Fruit fly (Drosophila melanogaster) whole organism, embryonic: ENCODE measurements around the gene CG15024.

Experiments
- Blimp-1 ChIP-seq: fragments of 200-800 bp; sonication (Bioruptor generic); optimal IDR thresholded peaks from 3 replicates; lab custom pipeline; 2018; ENCODE audit warnings: missing biosample characterization, missing genetic modification characterization, mild to moderate bottlenecking, moderate library complexity, missing genetic modification reagents
- C15 ChIP-seq: fragments of 200-800 bp; sonication (Bioruptor generic); IDR thresholded peaks from 3 replicates; pipeline ENCODE4 v1.3.6; 2022; ENCODE audit warnings: missing biosample characterization, missing genetic modification characterization
- CG10209 ChIP-seq: fragments of 200-800 bp; sonication (Bioruptor generic); optimal IDR thresholded peaks from 3 replicates; lab custom pipeline; 2017; ENCODE audit warnings: missing biosample characterization, mild to moderate bottlenecking, missing genetic modification characterization, missing genetic modification reagents
- CG12104 ChIP-seq: fragments of 200-800 bp; sonication (Bioruptor generic); optimal IDR thresholded peaks from 3 replicates; lab custom pipeline; 2016; ENCODE audit warnings: missing biosample characterization, missing genetic modification characterization
- CG12391 ChIP-seq: fragments of 200-800 bp; sonication (Bioruptor generic); optimal IDR thresholded peaks from 3 replicates; lab custom pipeline; 2018; ENCODE audit warnings: missing biosample characterization, mild to moderate bottlenecking, missing genetic modification characterization, moderate library complexity
- CG12942 ChIP-seq: fragments of 200-800 bp; sonication (Bioruptor generic); optimal IDR thresholded peaks from 3 replicates; lab custom pipeline; 2016; ENCODE audit warnings: missing biosample characterization, missing genetic modification characterization
- CG13296 ChIP-seq: fragments of 200-800 bp; sonication (Bioruptor generic); optimal IDR thresholded peaks from 3 replicates; lab custom pipeline; 2018; ENCODE audit warnings: missing biosample characterization, mild to moderate bottlenecking, missing genetic modification characterization
- CG14014 ChIP-seq: fragments of 200-800 bp; sonication (Bioruptor generic); IDR thresholded peaks from 2 replicates; pipeline ENCODE4 v1.3.6; 2022; ENCODE audit warnings: missing biosample characterization, missing genetic modification characterization
- CG15696 ChIP-seq: fragments of 200-800 bp; sonication (Bioruptor generic); optimal IDR thresholded peaks from 2 replicates; lab custom pipeline; 2019; ENCODE audit warnings: missing biosample characterization, mild to moderate bottlenecking, missing genetic modification characterization, moderate library complexity
- CG30020 ChIP-seq: fragments of 200-800 bp; optimal IDR thresholded peaks from 2 replicates; lab custom pipeline; 2019; ENCODE audit warnings: missing biosample characterization, mild to moderate bottlenecking, missing genetic modification characterization, moderate library complexity
- CG34224 ChIP-seq: fragments of 200-800 bp; sonication (Bioruptor generic); IDR thresholded peaks from 3 replicates; pipeline ENCODE4 v1.3.6; 2022; ENCODE audit warnings: missing biosample characterization, missing genetic modification characterization; ENCODE audit not compliant: partially characterized antibody
- CG34422 ChIP-seq: fragments of 200-800 bp; sonication (Bioruptor generic); IDR thresholded peaks from 3 replicates; pipeline ENCODE4 v1.3.6; 2022; ENCODE audit warnings: missing biosample characterization, missing genetic modification characterization
- CG4854 ChIP-seq: fragments of 200-800 bp; sonication (Bioruptor generic); optimal IDR thresholded peaks from 2 replicates; lab custom pipeline; 2016; ENCODE audit warnings: missing biosample characterization, missing genetic modification characterization, inconsistent platforms
- CG6272 ChIP-seq: fragments of 200-800 bp; sonication (Bioruptor generic); IDR thresholded peaks from 2 replicates; pipeline ENCODE4 v1.3.6; 2022; ENCODE audit warnings: missing biosample characterization, missing genetic modification characterization
- CG9817 ChIP-seq: fragments of 200-800 bp; sonication (Bioruptor generic); optimal IDR thresholded peaks from 2 replicates; lab custom pipeline; 2018; ENCODE audit warnings: missing biosample characterization, mild to moderate bottlenecking, missing genetic modification characterization, moderate library complexity
- Chrac-16 ChIP-seq: fragments of 200-800 bp; sonication (Bioruptor generic); optimal IDR thresholded peaks from 3 replicates; lab custom pipeline; 2016; ENCODE audit warnings: missing biosample characterization, missing genetic modification characterization
- CrebB ChIP-seq: fragments of 200-800 bp; sonication (Bioruptor generic); optimal IDR thresholded peaks from 3 replicates; lab custom pipeline; 2018; ENCODE audit warnings: missing biosample characterization, mild to moderate bottlenecking, missing genetic modification characterization
- Ets65A ChIP-seq: fragments of 200-800 bp; sonication (Bioruptor generic); peaks from one replicate; lab custom pipeline; 2016; ENCODE audit warnings: missing biosample characterization, missing genetic modification characterization
- H2.0 ChIP-seq: fragments of 200-800 bp; sonication (Bioruptor generic); IDR thresholded peaks from 2 replicates; pipeline ENCODE4 v1.3.6; 2022; ENCODE audit warnings: missing biosample characterization, missing genetic modification characterization
- Nf-YC ChIP-seq: fragments of 200-800 bp; optimal IDR thresholded peaks from 3 replicates; lab custom pipeline; 2019; ENCODE audit warnings: missing biosample characterization, mild to moderate bottlenecking, missing genetic modification characterization, moderate library complexity
- Oli ChIP-seq: fragments of 200-800 bp; sonication (Bioruptor generic); optimal IDR thresholded peaks from 2 replicates; lab custom pipeline; 2018; ENCODE audit warnings: missing biosample characterization, mild to moderate bottlenecking, missing genetic modification characterization, moderate library complexity
- Scr ChIP-seq: fragments of 200-800 bp; sonication (Bioruptor generic); IDR thresholded peaks from 2 replicates; pipeline ENCODE4 v1.3.6; 2022; ENCODE audit warnings: missing biosample characterization, missing genetic modification characterization; ENCODE audit not compliant: partially characterized antibody
- Side ChIP-seq: fragments of 200-800 bp; sonication (Bioruptor generic); optimal IDR thresholded peaks from 2 replicates; lab custom pipeline; 2016; ENCODE audit warnings: missing biosample characterization, missing genetic modification characterization
- Six4 ChIP-seq: fragments of 200-800 bp; sonication (Bioruptor generic); optimal IDR thresholded peaks from 2 replicates; lab custom pipeline; 2016; ENCODE audit warnings: missing biosample characterization, missing genetic modification characterization
- Sox102F ChIP-seq: fragments of 200-800 bp; sonication (Bioruptor generic); optimal IDR thresholded peaks from 2 replicates; lab custom pipeline; 2018; ENCODE audit warnings: missing biosample characterization, mild to moderate bottlenecking, missing genetic modification characterization, moderate library complexity
- aop ChIP-seq: fragments of 200-800 bp; sonication (Bioruptor generic); IDR thresholded peaks from 2 replicates; pipeline ENCODE4 v1.3.6; 2022; ENCODE audit warnings: missing biosample characterization, missing genetic modification characterization
- bsh ChIP-seq, 2 experiments: fragments of 200-800 bp; sonication (Bioruptor generic); optimal IDR thresholded peaks; 2 replicates each; lab custom pipeline; 2017 to 2018; ENCODE audit warnings: mild to moderate bottlenecking in 2 of 2, missing biosample characterization in 2 of 2, missing genetic modification characterization in 2 of 2, moderate library complexity in 1 of 2
- caup ChIP-seq: fragments of 200-800 bp; sonication (Bioruptor generic); optimal IDR thresholded peaks from 3 replicates; lab custom pipeline; 2017; ENCODE audit warnings: missing biosample characterization, mild to moderate bottlenecking, missing genetic modification characterization, moderate library complexity; ENCODE audit not compliant: severe bottlenecking
- corto ChIP-seq: fragments of 200-800 bp; sonication (Bioruptor generic); optimal IDR thresholded peaks from 2 replicates; lab custom pipeline; 2016; ENCODE audit warnings: missing biosample characterization, mild to moderate bottlenecking, missing genetic modification characterization, moderate library complexity
- disco-r ChIP-seq: fragments of 200-800 bp; sonication (Bioruptor generic); optimal IDR thresholded peaks from 2 replicates; lab custom pipeline; 2016; ENCODE audit warnings: missing biosample characterization, missing genetic modification characterization
- gem ChIP-seq: fragments of 200-800 bp; sonication (Bioruptor generic); optimal IDR thresholded peaks from 2 replicates; lab custom pipeline; 2019; ENCODE audit warnings: missing biosample characterization, mild to moderate bottlenecking, missing genetic modification characterization, moderate library complexity
- grn ChIP-seq: fragments of 200-800 bp; sonication (Bioruptor generic); optimal IDR thresholded peaks from 3 replicates; lab custom pipeline; 2017; ENCODE audit warnings: missing biosample characterization, missing genetic modification characterization
- hbn ChIP-seq: fragments of 200-800 bp; sonication (Bioruptor generic); IDR thresholded peaks from 2 replicates; pipeline ENCODE4 v1.3.6; 2022; ENCODE audit warnings: missing biosample characterization, missing genetic modification characterization; ENCODE audit not compliant: partially characterized antibody
- lilli ChIP-seq: fragments of 200-800 bp; sonication (Bioruptor generic); optimal IDR thresholded peaks from 3 replicates; lab custom pipeline; 2016; ENCODE audit warnings: missing biosample characterization, missing genetic modification characterization
- lola ChIP-seq, 3 experiments: fragments of >200 bp in 2 of 3; fragments of 200-800 bp in 1 of 3; sonication (Bioruptor generic) in 1 of 3; optimal IDR thresholded peaks; 2 replicates each; lab custom pipeline; 2017 to 2019; ENCODE audit warnings: missing biosample characterization in 3 of 3, missing genetic modification characterization in 3 of 3, mild to moderate bottlenecking in 1 of 3, moderate library complexity in 1 of 3
- oc ChIP-seq: fragments of 200-800 bp; sonication (Bioruptor generic); optimal IDR thresholded peaks from 2 replicates; lab custom pipeline; 2018; ENCODE audit warnings: missing biosample characterization, mild to moderate bottlenecking, missing genetic modification characterization, moderate library complexity
- prd ChIP-seq, 3 experiments: fragments of >200 bp in 2 of 3; fragments of 200-800 bp in 1 of 3; sonication (Bioruptor generic) in 1 of 3; optimal IDR thresholded peaks in 2 of 3; IDR thresholded peaks in 1 of 3; 2 replicates in 2 of 3; 3 replicates in 1 of 3; pipeline versions ENCODE4 v1.3.6 to Lab custom; 2017 to 2022; ENCODE audit warnings: missing biosample characterization in 1 of 3, missing genetic modification characterization in 1 of 3
- pum ChIP-seq: fragments of 200-800 bp; sonication (Bioruptor generic); optimal IDR thresholded peaks from 2 replicates; lab custom pipeline; 2016; ENCODE audit warnings: missing biosample characterization, missing genetic modification characterization
- row ChIP-seq: fragments of 200-800 bp; sonication (Bioruptor generic); IDR thresholded peaks from 3 replicates; pipeline ENCODE4 v1.3.6; 2022; ENCODE audit warnings: missing biosample characterization, missing genetic modification characterization
- salm ChIP-seq: fragments of 200-800 bp; sonication (Bioruptor generic); optimal IDR thresholded peaks from 2 replicates; lab custom pipeline; 2018; ENCODE audit warnings: missing biosample characterization, mild to moderate bottlenecking, missing genetic modification characterization
- sens ChIP-seq: fragments of 200-800 bp; sonication (Bioruptor generic); peaks from one replicate; lab custom pipeline; 2016; ENCODE audit warnings: missing biosample characterization, missing genetic modification characterization
- sens-2 ChIP-seq: fragments of 200-800 bp; sonication (Bioruptor generic); IDR thresholded peaks from 2 replicates; pipeline ENCODE4 v1.3.6; 2022; ENCODE audit warnings: missing biosample characterization, missing genetic modification characterization
- slou ChIP-seq: fragments of 200-800 bp; sonication (Bioruptor generic); optimal IDR thresholded peaks from 3 replicates; lab custom pipeline; 2016; ENCODE audit warnings: missing biosample characterization, missing genetic modification characterization
- sr ChIP-seq: fragments of 200-800 bp; sonication (Bioruptor generic); IDR thresholded peaks from 3 replicates; pipeline ENCODE4 v1.3.6; 2022; ENCODE audit warnings: missing biosample characterization, missing genetic modification characterization
- stc ChIP-seq: fragments of 200-800 bp; sonication (Bioruptor generic); IDR thresholded peaks from 2 replicates; pipeline ENCODE4 v1.3.6; 2022; ENCODE audit warnings: missing biosample characterization, missing genetic modification characterization
- sug ChIP-seq: fragments of 200-800 bp; optimal IDR thresholded peaks from 2 replicates; lab custom pipeline; 2019; ENCODE audit warnings: missing biosample characterization, mild to moderate bottlenecking, missing genetic modification characterization, moderate library complexity
- ttk ChIP-seq: fragments of 200-800 bp; sonication (Bioruptor generic); IDR thresholded peaks from 2 replicates; pipeline ENCODE4 v2.1.2; 2022; ENCODE audit warnings: missing biosample characterization, missing genetic modification characterization
- unc-4 ChIP-seq: fragments of 200-800 bp; sonication (Bioruptor generic); IDR thresholded peaks from 2 replicates; pipeline ENCODE4 v1.3.6; 2022; ENCODE audit warnings: missing biosample characterization, missing genetic modification characterization; ENCODE audit not compliant: partially characterized antibody
- wdn ChIP-seq: fragments of 200-800 bp; sonication (Bioruptor generic); IDR thresholded peaks from 2 replicates; pipeline ENCODE4 v1.3.6; 2022; ENCODE audit warnings: missing biosample characterization, missing genetic modification characterization
- zen2 ChIP-seq: fragments of 200-800 bp; sonication (Bioruptor generic); IDR thresholded peaks from 3 replicates; pipeline ENCODE4 v1.3.6; 2022; ENCODE audit warnings: missing biosample characterization, missing genetic modification characterization; ENCODE audit not compliant: partially characterized antibody

CG15024 gene

DNA sequence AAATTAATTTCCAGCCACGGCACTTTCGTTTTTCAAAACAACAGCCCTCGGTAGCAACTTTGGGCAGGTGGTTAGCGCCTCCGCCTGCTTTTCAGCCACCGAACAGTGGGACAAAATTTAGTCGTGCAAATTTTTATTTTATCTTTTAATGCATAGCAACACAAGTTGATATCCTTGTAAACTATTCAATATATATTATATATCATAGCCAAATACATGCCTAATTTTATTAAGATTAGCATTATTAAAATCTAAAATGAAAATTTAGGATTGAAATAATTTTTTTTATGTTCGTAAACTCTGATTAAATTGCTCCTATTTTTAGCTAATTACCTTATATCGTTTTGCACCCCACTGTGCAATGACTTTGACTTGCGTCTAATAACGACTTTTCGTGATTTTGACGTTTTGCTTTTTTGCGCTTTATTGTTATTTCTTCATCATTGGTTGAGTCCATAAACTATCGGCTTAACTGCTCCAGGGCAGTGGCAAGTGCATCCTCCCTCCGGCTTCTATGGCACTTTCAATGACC lies 45.4 kb upstream of the CG15024 start (continued):
- TF ChIP-seq row (0 out of 3 replicates have a peak, but pooled peaks have one; percentile 32), sens-2 (no peak), CG34224 (GFP tag; lab: Robert Waterston, UW) (no peak), bsh (GFP tag; optimal IDR thresholded peaks at IDR 0.05; lab: Kevin White, UChicago) (peak in 1 of 2 experiments; percentile 2), sug (tag; lab: Kevin White, UChicago) (no peak), CG13296 (GFP tag; lab: Kevin White, UChicago) (no peak), Six4 (GFP tag; lab: Kevin White, UChicago) (no peak), wdn (GFP tag; lab: Robert Waterston, UW) (no peak), zen2 (GFP tag; lab: Robert Waterston, UW) (no peak), pum (GFP tag; lab: Kevin White, UChicago) (no peak), CG6272 (GFP tag; lab: Robert Waterston, UW) (no peak), CG12942 (GFP tag; lab: Kevin White, UChicago) (no peak), C15 (no peak), H2.0 (GFP tag; lab: Robert Waterston, UW) (no peak), salm (tag; lab: Kevin White, UChicago) (no peak), slou (no peak), grn (GFP tag; lab: Kevin White, UChicago) (no peak), CG4854 (GFP tag; lab: Kevin White, UChicago) (no peak), CG9817 (tag; lab: Kevin White, UChicago) (no peak), sr (GFP tag; lab: Robert Waterston, UW) (no peak), CG30020 (tag; lab: Kevin White, UChicago) (no peak), ttk (GFP tag; lab: Robert Waterston, UW) (no peak), Nf-YC (tag; lab: Kevin White, UChicago) (no peak), CG12104 (GFP tag; lab: Kevin White, UChicago) (no peak), CrebB (tag; lab: Kevin White, UChicago) (no peak), Blimp-1 (GFP tag; lab: Kevin White, UChicago) (peak; percentile 52), gem (tag; lab: Kevin White, UChicago) (peak; percentile 59), hbn (GFP tag; lab: Robert Waterston, UW) (no peak), corto (GFP tag; lab: Kevin White, UChicago) (no peak), lilli (GFP tag; lab: Kevin White, UChicago) (no peak), lola (GFP tag; optimal IDR thresholded peaks at IDR 0.05; lab: Kevin White, UChicago) (no peak), caup (GFP tag; lab: Kevin White, UChicago) (no peak), aop (GFP tag; lab: Robert Waterston, UW) (no peak), stc (GFP tag; lab: Robert Waterston, UW) (no peak), CG15696 (tag; lab: Kevin White, UChicago) (no peak), Chrac-16 (no peak), CG14014 (0 out of 2 replicates have a peak, but pooled peaks have one; percentile 29), Sox102F (peak; percentile 64), unc-4 (GFP tag; lab: Robert Waterston, UW) (no peak), oc (tag; lab: Kevin White, UChicago) (peak; percentile 31), prd (optimal IDR thresholded peaks at IDR 0.05; lab: Kevin White, UChicago) (no peak), prd (GFP tag; IDR thresholded peaks at IDR 0.05; lab: Robert Waterston, UW) (no peak), CG34422 (GFP tag; lab: Robert Waterston, UW) (no peak), Side (GFP tag; lab: Kevin White, UChicago) (no peak), CG10209 (GFP tag; lab: Kevin White, UChicago) (peak; percentile 5), Oli (tag; lab: Kevin White, UChicago) (peak; percentile 34), Scr (no peak), Ets65A (GFP tag; lab: Kevin White, UChicago) (no peak), disco-r (GFP tag; lab: Kevin White, UChicago) (no peak), CG12391 (tag; lab: Kevin White, UChicago) (no peak), sens (GFP tag; lab: Kevin White, UChicago) (peak; percentile 56)
